Worm (Caenorhabditis elegans) whole organism, young adult: Measurements from ENCODE around the gene M03F8.1.

ENCODE experiments used
- F10E7.11 ChIP-seq: sonication (generic microtip); optimal IDR thresholded peaks from 2 replicates; lab custom pipeline; 2017; ENCODE audit warnings: mild to moderate bottlenecking, missing genetic modification characterization, moderate library complexity, missing compliant biosample characterization
- F39B2.1 ChIP-seq: fragments of 200-800 bp; sonication (Bioruptor generic); IDR thresholded peaks from 2 replicates; pipeline ENCODE4 v1.3.6; 2022; ENCODE audit warnings: missing genetic modification reagents, missing genetic modification characterization, missing compliant biosample characterization
- F57C9.4 ChIP-seq: sonication (generic microtip); optimal IDR thresholded peaks from 2 replicates; lab custom pipeline; 2017; ENCODE audit warnings: mild to moderate bottlenecking, missing genetic modification characterization, missing compliant biosample characterization
- K12H6.12 ChIP-seq: fragments of 200-800 bp; sonication (Bioruptor generic); optimal IDR thresholded peaks from 2 replicates; lab custom pipeline; 2018; ENCODE audit warnings: mild to moderate bottlenecking, missing genetic modification characterization, missing compliant biosample characterization
- Y53F4B.3 ChIP-seq: fragments of 200-800 bp; sonication (Bioruptor generic); IDR thresholded peaks from 2 replicates; pipeline ENCODE4 v1.3.6; 2022; ENCODE audit warnings: missing genetic modification reagents, missing genetic modification characterization, missing compliant biosample characterization
- Y53G8AR.9 ChIP-seq: fragments of 200-800 bp; sonication (Bioruptor generic); conservative IDR thresholded peaks from 2 replicates; pipeline ENCODE4 v1.3.6; 2022; ENCODE audit warnings: missing genetic modification reagents, missing genetic modification characterization, missing compliant biosample characterization
- aptf-2 ChIP-seq: fragments of 200-800 bp; sonication (Bioruptor generic); conservative IDR thresholded peaks from 2 replicates; pipeline ENCODE4 v1.3.6; 2022; ENCODE audit warnings: missing genetic modification reagents, missing genetic modification characterization, missing compliant biosample characterization
- attf-3 ChIP-seq: fragments of 200-800 bp; sonication (Bioruptor generic); conservative IDR thresholded peaks from 2 replicates; pipeline ENCODE4 v1.3.6; 2022; ENCODE audit warnings: missing genetic modification reagents, missing genetic modification characterization, missing compliant biosample characterization
- ceh-100 ChIP-seq: fragments of 200-800 bp; sonication (Bioruptor generic); IDR thresholded peaks from 2 replicates; pipeline ENCODE4 v1.3.6; 2022; ENCODE audit warnings: missing genetic modification reagents, missing genetic modification characterization, missing compliant biosample characterization
- ceh-27 ChIP-seq: fragments of 200-800 bp; sonication (Bioruptor generic); optimal IDR thresholded peaks from 2 replicates; lab custom pipeline; 2018; ENCODE audit warnings: mild to moderate bottlenecking, missing genetic modification characterization, moderate library complexity, missing compliant biosample characterization
- ceh-40 ChIP-seq: fragments of 200-800 bp; sonication (Bioruptor generic); IDR thresholded peaks from 2 replicates; pipeline ENCODE4 v1.3.6; 2022; ENCODE audit warnings: missing genetic modification characterization, missing compliant biosample characterization
- ceh-58 ChIP-seq: fragments of 200-800 bp; sonication (Bioruptor generic); IDR thresholded peaks from 2 replicates; pipeline ENCODE4 v1.3.6; 2022; ENCODE audit warnings: missing genetic modification characterization, missing compliant biosample characterization
- ceh-91 ChIP-seq: fragments of 200-800 bp; sonication (Bioruptor generic); IDR thresholded peaks from 2 replicates; pipeline ENCODE4 v1.3.6; 2022; ENCODE audit warnings: missing genetic modification reagents, missing genetic modification characterization, missing compliant biosample characterization
- die-1 ChIP-seq: sonication (generic microtip); optimal IDR thresholded peaks from 2 replicates; lab custom pipeline; 2016; ENCODE audit warnings: missing genotype, mild to moderate bottlenecking, missing genetic modification characterization, missing compliant biosample characterization
- dpl-1 ChIP-seq: fragments of 150-350 bp; optimal IDR thresholded peaks from 2 replicates; lab custom pipeline; 2014; ENCODE audit warnings: missing biosample characterization, missing genetic modification reagents, missing genetic modification characterization
- efl-1 ChIP-seq: fragments of 150-350 bp; optimal IDR thresholded peaks from 2 replicates; lab custom pipeline; 2014; ENCODE audit warnings: missing biosample characterization, missing genetic modification reagents, missing genetic modification characterization
- ets-4 ChIP-seq: fragments of 200-800 bp; sonication (Bioruptor generic); optimal IDR thresholded peaks from 2 replicates; lab custom pipeline; 2018; ENCODE audit warnings: mild to moderate bottlenecking, missing genetic modification characterization, missing compliant biosample characterization
- hrde-1 ChIP-seq: sonication (generic microtip); optimal IDR thresholded peaks from 2 replicates; lab custom pipeline; 2016; ENCODE audit warnings: missing genetic modification characterization, mild to moderate bottlenecking, missing compliant biosample characterization, moderate library complexity, missing genotype, missing genetic modification reagents, borderline replicate concordance
- hsf-1 ChIP-seq: fragments of 200-800 bp; sonication (Bioruptor generic); IDR thresholded peaks from 2 replicates; pipeline ENCODE4 v1.3.6; 2022; ENCODE audit warnings: missing genetic modification reagents, missing genetic modification characterization, missing compliant biosample characterization
- lin-35 ChIP-seq, 3 experiments: fragments of 150-350 bp in 2 of 3; sonication (generic microtip) in 1 of 3; optimal IDR thresholded peaks; 2 replicates each; lab custom pipeline; 2014 to 2018; ENCODE audit warnings: missing biosample characterization in 3 of 3, missing genetic modification characterization in 3 of 3, missing genetic modification reagents in 3 of 3
- lin-54 ChIP-seq: fragments of 200-800 bp; sonication (Bioruptor generic); optimal IDR thresholded peaks from 2 replicates; lab custom pipeline; 2018; ENCODE audit warnings: mild to moderate bottlenecking, missing genetic modification characterization, missing compliant biosample characterization
- lsl-1 ChIP-seq: fragments of 200-800 bp; sonication (Bioruptor generic); optimal IDR thresholded peaks from 2 replicates; lab custom pipeline; 2018; ENCODE audit warnings: mild to moderate bottlenecking, missing genetic modification characterization, moderate library complexity, missing compliant biosample characterization
- mcd-1 ChIP-seq: fragments of 200-800 bp; sonication (Bioruptor generic); IDR thresholded peaks from 2 replicates; pipeline ENCODE4 v1.3.6; 2022; ENCODE audit warnings: missing genetic modification reagents, missing genetic modification characterization, missing compliant biosample characterization
- nhr-120 ChIP-seq: fragments of 200-800 bp; sonication (Bioruptor generic); IDR thresholded peaks from 2 replicates; pipeline ENCODE4 v1.3.6; 2022; ENCODE audit warnings: missing genetic modification characterization, missing compliant biosample characterization
- nhr-80 ChIP-seq: sonication (generic microtip); optimal IDR thresholded peaks from 2 replicates; lab custom pipeline; 2016; ENCODE audit warnings: missing genetic modification characterization, missing compliant biosample characterization
- sea-2 ChIP-seq: fragments of 200-800 bp; sonication (Bioruptor generic); IDR thresholded peaks from 2 replicates; pipeline ENCODE4 v1.3.6; 2022; ENCODE audit warnings: missing genetic modification characterization, missing compliant biosample characterization
- snpc-4 ChIP-seq, 5 experiments: fragments of 150-350 bp in 1 of 5; sonication (generic microtip) in 4 of 5; optimal IDR thresholded peaks; 2 replicates each; lab custom pipeline; 2014 to 2018; ENCODE audit warnings: missing genetic modification characterization in 5 of 5, missing biosample characterization in 3 of 5, antibody characterized with exemption in 2 of 5, mild to moderate bottlenecking in 2 of 5, missing compliant biosample characterization in 2 of 5, missing genotype in 2 of 5, moderate library complexity in 2 of 5, missing genetic modification reagents in 1 of 5
- somi-1 ChIP-seq: fragments of 200-800 bp; sonication (Bioruptor generic); optimal IDR thresholded peaks from 2 replicates; lab custom pipeline; 2018; ENCODE audit warnings: mild to moderate bottlenecking, missing genetic modification characterization, missing compliant biosample characterization
- ztf-22 ChIP-seq: fragments of 200-800 bp; sonication (Bioruptor generic); optimal IDR thresholded peaks from 2 replicates; lab custom pipeline; 2018; ENCODE audit warnings: mild to moderate bottlenecking, missing genetic modification characterization, moderate library complexity, missing compliant biosample characterization
- ztf-28 ChIP-seq: fragments of 200-800 bp; sonication (Bioruptor generic); IDR thresholded peaks from 2 replicates; pipeline ENCODE4 v1.3.6; 2022; ENCODE audit warnings: missing genetic modification reagents, missing genetic modification characterization, missing compliant biosample characterization

The M03F8.1 gene

ce11 chrV:5930588-5930987 lies 20.6 kb upstream of the M03F8.1 start, which contains the start of gene galt-1:
Gene galt-1 (plus strand): TSS chrV:5930905.
- TF ChIP-seq F57C9.4 (no peak), somi-1 (GFP tag; lab: Kevin White, UChicago) (no peak), nhr-80 (tag; lab: Kevin White, UChicago) (peak; percentile 64)

- no peak for TF ChIP-seq aptf-2 (GFP tag; lab: Robert Waterston, UW)
- TF ChIP-seq ceh-100 (GFP tag; lab: Robert Waterston, UW): no peak
- no peak for TF ChIP-seq attf-3
Measured at ce11 chrV:5936691-5937090, 14.5 kb upstream of the M03F8.1 start, which contains the start of the genes M03F8.5 and M03F8.7. Gene M03F8.5 (minus strand): TSS chrV:5936791. Gene M03F8.7 (plus strand): TSS chrV:5936939.

DNA sequence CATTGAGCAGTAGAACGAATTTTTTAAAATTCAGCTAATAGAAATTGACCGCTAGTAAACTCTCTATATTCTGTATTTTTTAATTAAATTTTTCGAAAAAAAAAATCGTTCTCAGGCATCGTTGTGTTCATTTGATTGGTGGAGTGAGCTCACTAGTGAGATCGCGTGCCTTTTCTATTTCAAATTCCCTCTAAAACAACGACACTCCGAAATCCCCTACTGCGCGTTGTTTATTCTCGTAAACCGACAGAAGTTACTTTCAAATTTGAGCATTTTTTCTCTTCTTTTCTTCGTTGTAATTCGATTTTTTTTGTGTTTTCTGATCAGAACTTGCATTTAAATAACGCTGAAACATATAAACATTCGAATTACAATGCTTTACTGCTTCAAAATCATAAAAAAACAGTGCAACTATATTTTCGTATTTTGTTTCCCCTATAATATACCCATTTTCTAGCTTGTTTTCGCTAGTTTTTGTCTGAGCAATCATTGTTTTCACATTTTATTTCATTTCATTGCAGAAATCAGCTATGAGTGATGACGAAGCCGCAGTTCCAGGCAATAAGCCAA lies 11.6 kb upstream of the M03F8.1 start, which contains the start of gene syf-3:
Gene syf-3 (plus strand): TSS at position 520 of the 570 bp plus-strand sequence.
- TF ChIP-seq dpl-1 (peak; percentile 87), attf-3 (peak; percentile 98), efl-1 (GFP tag; lab: Kevin White, UChicago) (peak; percentile 83), lin-35 (GFP tag; optimal IDR thresholded peaks at IDR 0.05; lab: Kevin White, UChicago) (peak; percentile 55 to 93 (median 77)), ets-4 (GFP tag; lab: Kevin White, UChicago) (no peak), lin-54 (GFP tag; lab: Kevin White, UChicago) (peak; percentile 96), ceh-40 (GFP tag; lab: Robert Waterston, UW) (no peak)

ce11 chrV:5943167-5943566 lies 8.1 kb upstream of the M03F8.1 start, which contains the start of gene pst-1:
Gene pst-1 (plus strand): TSS chrV:5943467.
- TF ChIP-seq snpc-4 (GFP tag; optimal IDR thresholded peaks at IDR 0.05; lab: Kevin White, UChicago) (no peak), snpc-4 (tag; optimal IDR thresholded peaks at IDR 0.05; lab: Kevin White, UChicago) (no peak), attf-3 (no peak), die-1 (no peak), lsl-1 (no peak), ceh-91 (GFP tag; lab: Robert Waterston, UW) (no peak), hrde-1 (no peak), ceh-27 (GFP tag; lab: Kevin White, UChicago) (no peak), mcd-1 (no peak), ceh-58 (GFP tag; lab: Robert Waterston, UW) (no peak), nhr-120 (GFP tag; lab: Robert Waterston, UW) (no peak), K12H6.12 (tag; lab: Kevin White, UChicago) (no peak), hsf-1 (GFP tag; lab: Robert Waterston, UW) (no peak), ztf-22 (no peak), sea-2 (GFP tag; lab: Robert Waterston, UW) (no peak), F10E7.11 (tag; lab: Kevin White, UChicago) (no peak), ztf-28 (GFP tag; lab: Robert Waterston, UW) (no peak), lin-54 (GFP tag; lab: Kevin White, UChicago) (no peak), Y53F4B.3 (GFP tag; lab: Robert Waterston, UW) (no peak), Y53G8AR.9 (GFP tag; lab: Robert Waterston, UW) (no peak)

ce11 chrV:5949674-5950149 lies 1.5 kb upstream of the M03F8.1 start:
- TF ChIP-seq F39B2.1 (GFP tag; lab: Robert Waterston, UW): no peak
